Worm (Caenorhabditis elegans): ENCODE results near the gene srz-37.

ce11 chrIV:3481760-3482159 is at the start of gene srz-37:
- no peak for TF ChIP-seq snpc-4 (tag; optimal IDR thresholded peaks at IDR 0.05)
- no peak for TF ChIP-seq nhr-28 (tag; optimal IDR thresholded peaks at IDR 0.05)
- TF ChIP-seq ceh-39 (tag; optimal IDR thresholded peaks at IDR 0.05) = no peak
- no peak for TF ChIP-seq blmp-1 (tag; optimal IDR thresholded peaks at IDR 0.05)
